Fruit fly (Drosophila melanogaster) whole organism: ENCODE results near the gene pck.

Experiments used
- pan ChIP-seq: fragments of >200 bp; optimal IDR thresholded peaks from 2 replicates; lab custom pipeline; 2017
- psq ChIP-seq: fragments of >200 bp; optimal IDR thresholded peaks from 2 replicates; lab custom pipeline; 2017

dm6 chrX:1476848-1477247, 6.4 kb downstream of the pck start, which contains the start of the genes Rab27 and mei-38:
- TF ChIP-seq psq (lab: Kevin White, UChicago) (no peak), pan (lab: Kevin White, UChicago) (no peak)
